Worm (Caenorhabditis elegans) whole organism, late embryonic: ENCODE data around the gene C32D5.7.

Experiments used
- C08G9.2 ChIP-seq: sonication (generic microtip); optimal IDR thresholded peaks from 2 replicates; lab custom pipeline; 2016; ENCODE audit warnings: mild to moderate bottlenecking, missing genetic modification characterization, moderate library complexity, missing compliant biosample characterization
- C38D4.7 ChIP-seq: fragments of 200-800 bp; sonication (Bioruptor generic); optimal IDR thresholded peaks from 2 replicates; lab custom pipeline; 2018; ENCODE audit warnings: mild to moderate bottlenecking, missing genetic modification characterization, moderate library complexity, missing compliant biosample characterization
- T23F11.4 ChIP-seq: fragments of 200-800 bp; sonication (Bioruptor generic); optimal IDR thresholded peaks from 2 replicates; lab custom pipeline; 2018; ENCODE audit warnings: mild to moderate bottlenecking, missing genetic modification characterization, missing compliant biosample characterization
- Y22D7AL.16 ChIP-seq: sonication (generic microtip); optimal IDR thresholded peaks from 2 replicates; lab custom pipeline; 2016; ENCODE audit warnings: missing genetic modification characterization, missing compliant biosample characterization
- ceh-24 ChIP-seq: sonication (generic microtip); optimal IDR thresholded peaks from 2 replicates; lab custom pipeline; 2016; ENCODE audit warnings: mild to moderate bottlenecking, missing genetic modification characterization, missing compliant biosample characterization
- ceh-30 ChIP-seq: fragments of 150-350 bp; optimal IDR thresholded peaks from 2 replicates; lab custom pipeline; 2014; ENCODE audit warnings: missing biosample characterization, missing genetic modification characterization
- ceh-31 ChIP-seq: sonication (generic microtip); optimal IDR thresholded peaks from 2 replicates; lab custom pipeline; 2016; ENCODE audit warnings: missing genetic modification characterization, missing compliant biosample characterization
- ceh-9 ChIP-seq: sonication (generic microtip); optimal IDR thresholded peaks from 2 replicates; lab custom pipeline; 2016; ENCODE audit warnings: mild to moderate bottlenecking, missing genetic modification characterization, inconsistent platforms, missing compliant biosample characterization
- che-1 ChIP-seq: sonication (generic microtip); optimal IDR thresholded peaks from 2 replicates; lab custom pipeline; 2016; ENCODE audit warnings: mild to moderate bottlenecking, missing genetic modification characterization, missing compliant biosample characterization
- dmd-4 ChIP-seq: sonication (generic microtip); optimal IDR thresholded peaks from 2 replicates; lab custom pipeline; 2016; ENCODE audit warnings: borderline replicate concordance, missing genetic modification characterization, missing compliant biosample characterization
- dve-1 ChIP-seq: sonication (generic microtip); optimal IDR thresholded peaks from 2 replicates; lab custom pipeline; 2017; ENCODE audit warnings: antibody characterized with exemption, mild to moderate bottlenecking, missing genetic modification characterization, missing compliant biosample characterization
- elt-4 ChIP-seq: sonication (generic microtip); optimal IDR thresholded peaks from 2 replicates; lab custom pipeline; 2016; ENCODE audit warnings: missing genetic modification characterization, missing compliant biosample characterization
- fkh-10 ChIP-seq: fragments of 150-350 bp; optimal IDR thresholded peaks from 2 replicates; lab custom pipeline; 2014; ENCODE audit warnings: missing biosample characterization, missing genetic modification reagents, missing genetic modification characterization
- fkh-6 ChIP-seq: sonication (generic microtip); optimal IDR thresholded peaks from 2 replicates; lab custom pipeline; 2016; ENCODE audit warnings: missing genetic modification characterization, missing compliant biosample characterization
- gmeb-2 ChIP-seq: sonication (generic microtip); optimal IDR thresholded peaks from 2 replicates; lab custom pipeline; 2016; ENCODE audit warnings: missing genetic modification characterization, inconsistent platforms, missing compliant biosample characterization
- lim-6 ChIP-seq: sonication (generic microtip); optimal IDR thresholded peaks from 2 replicates; lab custom pipeline; 2016; ENCODE audit warnings: missing genetic modification characterization, missing compliant biosample characterization
- madf-2 ChIP-seq: sonication (generic microtip); optimal IDR thresholded peaks from 2 replicates; lab custom pipeline; 2017; ENCODE audit warnings: missing genetic modification characterization, missing compliant biosample characterization
- mec-3 ChIP-seq: sonication (generic microtip); optimal IDR thresholded peaks from 2 replicates; lab custom pipeline; 2016; ENCODE audit warnings: borderline replicate concordance, missing genetic modification characterization, missing compliant biosample characterization
- odd-2 ChIP-seq: sonication (generic microtip); optimal IDR thresholded peaks from 2 replicates; lab custom pipeline; 2017; ENCODE audit warnings: antibody characterized with exemption, mild to moderate bottlenecking, missing genetic modification characterization, missing compliant biosample characterization
- pag-3 ChIP-seq: sonication (generic microtip); optimal IDR thresholded peaks from 2 replicates; lab custom pipeline; 2016; ENCODE audit warnings: missing compliant biosample characterization, missing genetic modification characterization, borderline replicate concordance
- pax-1 ChIP-seq: fragments of 150-350 bp; optimal IDR thresholded peaks from 2 replicates; lab custom pipeline; 2014; ENCODE audit warnings: missing biosample characterization, missing genetic modification characterization
- pqm-1 ChIP-seq: sonication (generic microtip); optimal IDR thresholded peaks from 2 replicates; lab custom pipeline; 2016; ENCODE audit warnings: missing genetic modification characterization, missing compliant biosample characterization
- pros-1 ChIP-seq: fragments of 150-350 bp; optimal IDR thresholded peaks from 2 replicates; lab custom pipeline; 2014; ENCODE audit warnings: missing biosample characterization, missing genetic modification reagents, missing genetic modification characterization
- ref-2 ChIP-seq: sonication (generic microtip); optimal IDR thresholded peaks from 2 replicates; lab custom pipeline; 2016; ENCODE audit warnings: missing genetic modification characterization, missing compliant biosample characterization
- sdc-2 ChIP-seq: sonication (generic microtip); optimal IDR thresholded peaks from 2 replicates; lab custom pipeline; 2016; ENCODE audit warnings: missing genotype, missing genetic modification characterization, missing compliant biosample characterization
- sox-4 ChIP-seq: sonication (generic microtip); optimal IDR thresholded peaks from 2 replicates; lab custom pipeline; 2017; ENCODE audit warnings: mild to moderate bottlenecking, missing genetic modification characterization, inconsistent platforms, missing compliant biosample characterization
- tbx-2 ChIP-seq: sonication (generic microtip); optimal IDR thresholded peaks from 2 replicates; lab custom pipeline; 2016; ENCODE audit warnings: missing genetic modification characterization, missing compliant biosample characterization
- ttx-3 ChIP-seq: sonication (generic microtip); optimal IDR thresholded peaks from 2 replicates; lab custom pipeline; 2016; ENCODE audit warnings: missing genetic modification reagents, missing genetic modification characterization, missing compliant biosample characterization
- unc-3 ChIP-seq, 2 experiments: fragments of 200-800 bp in 1 of 2; sonication (Bioruptor generic) in 1 of 2; sonication (generic microtip) in 1 of 2; conservative IDR thresholded peaks in 1 of 2; optimal IDR thresholded peaks in 1 of 2; 2 replicates each; pipeline versions ENCODE4 v1.3.6 to Lab custom; 2016 to 2022; ENCODE audit warnings: missing compliant biosample characterization in 2 of 2, missing genetic modification characterization in 2 of 2, missing genetic modification reagents in 1 of 2
- unc-42 ChIP-seq: sonication (generic microtip); optimal IDR thresholded peaks from 2 replicates; lab custom pipeline; 2016; ENCODE audit warnings: missing genotype, missing genetic modification characterization, missing compliant biosample characterization
- unc-55 ChIP-seq: sonication (generic microtip); optimal IDR thresholded peaks from 2 replicates; lab custom pipeline; 2017; ENCODE audit warnings: missing biosample characterization, missing genetic modification reagents, missing genetic modification characterization

The C32D5.7 gene

ce11 chrII:6383183-6383695, 43.4 kb upstream of the C32D5.7 start, which contains the start of gene F58F12.1 (continued):
- no peak for TF ChIP-seq unc-3 (GFP tag; conservative IDR thresholded peaks at IDR 0.05; lab: Robert Waterston, UW)
- no peak for TF ChIP-seq unc-3 (tag; optimal IDR thresholded peaks at IDR 0.05; lab: Kevin White, UChicago)
- TF ChIP-seq tbx-2 (tag; lab: Kevin White, UChicago) = peak; percentile 88
- TF ChIP-seq unc-42 = no peak
- no peak for TF ChIP-seq madf-2 (tag; lab: Kevin White, UChicago)
- no peak for TF ChIP-seq ttx-3
- no peak for TF ChIP-seq T23F11.4 (GFP tag; lab: Kevin White, UChicago)
- TF ChIP-seq pqm-1 (tag; lab: Kevin White, UChicago) = peak; percentile 14
- TF ChIP-seq pax-1 (tag; lab: Kevin White, UChicago) = no peak
- TF ChIP-seq ref-2 (tag; lab: Kevin White, UChicago) = peak; percentile 56
- no peak for TF ChIP-seq dve-1 (tag; lab: Kevin White, UChicago)
- no peak for TF ChIP-seq lim-6 (tag; lab: Kevin White, UChicago)
- no peak for TF ChIP-seq sdc-2
- TF ChIP-seq fkh-10 (GFP tag; lab: Kevin White, UChicago) = no peak
- TF ChIP-seq sox-4 (tag; lab: Kevin White, UChicago) = no peak
- TF ChIP-seq pag-3 (tag; lab: Kevin White, UChicago) = no peak

ce11 chrII:6380866-6381265, 41.0 kb upstream of the C32D5.7 start, which contains the start of gene F58F12.12:
Gene F58F12.12, plus strand, starts transcription at chrII:6381166.
- TF ChIP-seq C08G9.2 (tag; lab: Kevin White, UChicago) (no peak), sdc-2 (no peak), dmd-4 (no peak), fkh-10 (GFP tag; lab: Kevin White, UChicago) (no peak), gmeb-2 (no peak)
- TF ChIP-seq, all 69 proteins: peak for 0

- no peak for TF ChIP-seq Y22D7AL.16 (tag; lab: Kevin White, UChicago)
- TF ChIP-seq madf-2 (tag; lab: Kevin White, UChicago) = no peak
These were observed 39.3 kb upstream of the C32D5.7 start for ce11 chrII:6379038-6379563.

- TF ChIP-seq ceh-9 = no peak
These were observed 37.6 kb upstream of the C32D5.7 start for ce11 chrII:6377381-6377948.

ce11 chrII:6376693-6377092, 36.8 kb upstream of the C32D5.7 start:
- TF ChIP-seq odd-2 (no peak), mec-3 (tag; lab: Kevin White, UChicago) (no peak), ref-2 (tag; lab: Kevin White, UChicago) (no peak), ceh-31 (tag; lab: Kevin White, UChicago) (no peak), Y22D7AL.16 (tag; lab: Kevin White, UChicago) (no peak), elt-4 (tag; lab: Kevin White, UChicago) (no peak), C38D4.7 (GFP tag; lab: Kevin White, UChicago) (no peak), fkh-6 (tag; lab: Kevin White, UChicago) (no peak), unc-3 (GFP tag; conservative IDR thresholded peaks at IDR 0.05; lab: Robert Waterston, UW) (no peak), unc-3 (tag; optimal IDR thresholded peaks at IDR 0.05; lab: Kevin White, UChicago) (no peak), gmeb-2 (no peak), pros-1 (tag; lab: Kevin White, UChicago) (no peak), che-1 (tag; lab: Kevin White, UChicago) (no peak), unc-55 (GFP tag; lab: Kevin White, UChicago) (no peak), ceh-30 (tag; lab: Kevin White, UChicago) (no peak), ceh-24 (tag; lab: Kevin White, UChicago) (no peak)
